Worm (Caenorhabditis elegans): ENCODE results near the gene dpf-4.

DNA sequence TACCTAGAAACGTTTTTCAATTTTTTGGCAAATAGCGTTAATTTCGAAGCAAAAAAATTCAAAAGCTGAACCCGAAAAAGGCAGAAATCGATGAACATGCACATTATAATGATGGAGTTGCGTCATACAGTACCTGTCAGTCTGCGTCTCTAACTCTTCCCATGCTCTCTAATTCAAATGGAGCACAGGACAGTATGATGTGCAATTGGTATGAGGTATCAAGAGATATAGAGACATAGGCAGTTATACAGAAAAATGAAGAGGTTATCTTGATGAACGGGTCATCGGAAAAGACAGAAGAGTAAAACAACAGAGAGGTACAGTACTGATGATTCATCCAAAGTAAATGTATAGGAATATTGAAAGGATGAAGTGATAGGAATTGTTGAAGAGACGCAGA lies 41.6 kb downstream of the dpf-4 start:
- TF ChIP-seq ama-1 (optimal IDR thresholded peaks at IDR 0.05), result no peak
- TF ChIP-seq tra-4 (tag; optimal IDR thresholded peaks at IDR 0.05), result no peak
- no peak for TF ChIP-seq ceh-36 (tag; optimal IDR thresholded peaks at IDR 0.05)
- TF ChIP-seq F13C5.2 (tag; optimal IDR thresholded peaks at IDR 0.05), result no peak
- TF ChIP-seq ceh-13 (GFP tag; optimal IDR thresholded peaks at IDR 0.05), result no peak
- TF ChIP-seq flt-1 (GFP tag; IDR thresholded peaks at IDR 0.05), result no peak; the same call in 1 of the 2 replicates
- no peak for TF ChIP-seq pes-1 (GFP tag; IDR thresholded peaks at IDR 0.05)
- no peak for TF ChIP-seq B0310.2 (tag; optimal IDR thresholded peaks at IDR 0.05)
- no peak for TF ChIP-seq tbx-11 (GFP tag; IDR thresholded peaks at IDR 0.05)
- TF ChIP-seq sea-1 (GFP tag; conservative IDR thresholded peaks at IDR 0.05), result no peak
- no peak for TF ChIP-seq hmg-4 (GFP tag; optimal IDR thresholded peaks at IDR 0.05)

Measured in whole organism, early embryonic.